Fruit fly (Drosophila melanogaster) whole organism, embryonic: ENCODE data around the gene CG5139.

Source experiments
- Blimp-1 ChIP-seq: fragments of 200-800 bp; sonication (Bioruptor generic); optimal IDR thresholded peaks from 3 replicates; lab custom pipeline; 2018; ENCODE audit warnings: missing biosample characterization, missing genetic modification characterization, mild to moderate bottlenecking, moderate library complexity, missing genetic modification reagents
- CG10209 ChIP-seq: fragments of 200-800 bp; sonication (Bioruptor generic); optimal IDR thresholded peaks from 3 replicates; lab custom pipeline; 2017; ENCODE audit warnings: missing biosample characterization, mild to moderate bottlenecking, missing genetic modification characterization, missing genetic modification reagents
- CG11085 ChIP-seq: fragments of 200-800 bp; sonication (Bioruptor generic); IDR thresholded peaks from 2 replicates; pipeline ENCODE4 v1.3.6; 2022; ENCODE audit warnings: missing biosample characterization, missing genetic modification characterization
- CG11723 ChIP-seq: fragments of 200-800 bp; sonication (Bioruptor generic); optimal IDR thresholded peaks from 2 replicates; lab custom pipeline; 2017; ENCODE audit warnings: missing biosample characterization, mild to moderate bottlenecking, missing genetic modification characterization
- CG12071 ChIP-seq: fragments of 200-800 bp; sonication (Bioruptor generic); optimal IDR thresholded peaks from 3 replicates; lab custom pipeline; 2018; ENCODE audit warnings: missing biosample characterization, mild to moderate bottlenecking, missing genetic modification characterization
- CG12155 ChIP-seq: fragments of 200-800 bp; sonication (Bioruptor generic); optimal IDR thresholded peaks from 3 replicates; lab custom pipeline; 2016; ENCODE audit warnings: missing biosample characterization, missing genetic modification characterization
- CG12769 ChIP-seq: fragments of 200-800 bp; sonication (Bioruptor generic); optimal IDR thresholded peaks from 2 replicates; lab custom pipeline; 2019; ENCODE audit warnings: missing biosample characterization, mild to moderate bottlenecking, missing genetic modification characterization, moderate library complexity
- CG12942 ChIP-seq: fragments of 200-800 bp; sonication (Bioruptor generic); optimal IDR thresholded peaks from 3 replicates; lab custom pipeline; 2016; ENCODE audit warnings: missing biosample characterization, missing genetic modification characterization
- CG17359 ChIP-seq: fragments of 200-800 bp; sonication (Bioruptor generic); optimal IDR thresholded peaks from 3 replicates; lab custom pipeline; 2018; ENCODE audit warnings: missing biosample characterization, mild to moderate bottlenecking, missing genetic modification characterization, moderate library complexity
- CG31224 ChIP-seq: fragments of 200-800 bp; sonication (Bioruptor generic); IDR thresholded peaks from 2 replicates; pipeline ENCODE4 v1.3.6; 2022; ENCODE audit warnings: missing biosample characterization, missing genetic modification characterization
- CG3163 ChIP-seq: fragments of 200-800 bp; sonication (Bioruptor generic); optimal IDR thresholded peaks from 3 replicates; lab custom pipeline; 2016; ENCODE audit warnings: missing biosample characterization, missing genetic modification characterization
- CG33557 ChIP-seq: fragments of 200-800 bp; sonication (Bioruptor generic); optimal IDR thresholded peaks from 2 replicates; lab custom pipeline; 2019; ENCODE audit warnings: missing biosample characterization, mild to moderate bottlenecking, missing genetic modification characterization, moderate library complexity
- CG3847 ChIP-seq: fragments of 200-800 bp; sonication (Bioruptor generic); IDR thresholded peaks from 2 replicates; pipeline ENCODE4 v1.3.6; 2022; ENCODE audit warnings: missing biosample characterization, missing genetic modification characterization
- CG3995 ChIP-seq: fragments of 200-800 bp; sonication (Bioruptor generic); optimal IDR thresholded peaks from 3 replicates; lab custom pipeline; 2016; ENCODE audit warnings: missing biosample characterization, missing genetic modification characterization
- CG4424 ChIP-seq: fragments of 200-800 bp; sonication (Bioruptor generic); optimal IDR thresholded peaks from 3 replicates; lab custom pipeline; 2016; ENCODE audit warnings: missing biosample characterization, missing genetic modification characterization
- CG5245 ChIP-seq: fragments of 200-800 bp; sonication (Bioruptor generic); optimal IDR thresholded peaks from 3 replicates; lab custom pipeline; 2016; ENCODE audit warnings: missing biosample characterization, missing genetic modification characterization
- CG8924 ChIP-seq: fragments of 200-800 bp; optimal IDR thresholded peaks from 3 replicates; lab custom pipeline; 2019; ENCODE audit warnings: missing biosample characterization, mild to moderate bottlenecking, missing genetic modification characterization, moderate library complexity
- CG9437 ChIP-seq: fragments of 200-800 bp; sonication (Bioruptor generic); optimal IDR thresholded peaks from 2 replicates; lab custom pipeline; 2018; ENCODE audit warnings: missing biosample characterization, mild to moderate bottlenecking, missing genetic modification characterization
- CHES-1-like ChIP-seq: fragments of 200-800 bp; sonication (Bioruptor generic); optimal IDR thresholded peaks from 2 replicates; lab custom pipeline; 2016; ENCODE audit warnings: missing biosample characterization, missing genetic modification characterization
- Chrac-16 ChIP-seq: fragments of 200-800 bp; sonication (Bioruptor generic); optimal IDR thresholded peaks from 3 replicates; lab custom pipeline; 2016; ENCODE audit warnings: missing biosample characterization, missing genetic modification characterization
- Dbx ChIP-seq: fragments of 200-800 bp; sonication (Bioruptor generic); IDR thresholded peaks from 3 replicates; pipeline ENCODE4 v1.3.6; 2022; ENCODE audit warnings: missing biosample characterization, missing genetic modification characterization
- Elba2 ChIP-seq: fragments of 200-800 bp; sonication (Bioruptor generic); optimal IDR thresholded peaks from 3 replicates; lab custom pipeline; 2016; ENCODE audit warnings: missing biosample characterization, missing genetic modification characterization
- Gug ChIP-seq: fragments of 200-800 bp; sonication (Bioruptor generic); IDR thresholded peaks from 4 replicates; pipeline ENCODE4 v1.3.6; 2022; ENCODE audit warnings: missing biosample characterization, missing genetic modification characterization
- HLH3B ChIP-seq: fragments of 200-800 bp; sonication (Bioruptor generic); IDR thresholded peaks from 2 replicates; pipeline ENCODE4 v1.3.6; 2022; ENCODE audit warnings: missing biosample characterization, missing genetic modification characterization
- Lim3 ChIP-seq: fragments of 200-800 bp; sonication (Bioruptor generic); IDR thresholded peaks from 2 replicates; pipeline ENCODE4 v1.3.6; 2022; ENCODE audit warnings: missing biosample characterization, missing genetic modification characterization
- Nf-YA ChIP-seq: fragments of 200-800 bp; sonication (Bioruptor generic); IDR thresholded peaks from 2 replicates; pipeline ENCODE4 v1.3.6; 2022; ENCODE audit warnings: missing biosample characterization, missing genetic modification characterization
- NfI ChIP-seq: fragments of 200-800 bp; sonication (Bioruptor generic); optimal IDR thresholded peaks from 3 replicates; lab custom pipeline; 2018; ENCODE audit warnings: missing biosample characterization, mild to moderate bottlenecking, missing genetic modification characterization, moderate library complexity
- Rx ChIP-seq: fragments of 200-800 bp; sonication (Bioruptor generic); IDR thresholded peaks from 2 replicates; pipeline ENCODE4 v1.3.6; 2022; ENCODE audit warnings: missing biosample characterization, missing genetic modification characterization
- Spps ChIP-seq: fragments of 200-800 bp; sonication (Bioruptor generic); optimal IDR thresholded peaks from 2 replicates; lab custom pipeline; 2018; ENCODE audit warnings: missing biosample characterization, mild to moderate bottlenecking, missing genetic modification characterization
- ara ChIP-seq: fragments of 200-800 bp; sonication (Bioruptor generic); IDR thresholded peaks from 2 replicates; pipeline ENCODE4 v1.3.6; 2022; ENCODE audit warnings: missing biosample characterization, missing genetic modification characterization
- chinmo ChIP-seq: fragments of 200-800 bp; sonication (Bioruptor generic); IDR thresholded peaks from 4 replicates; pipeline ENCODE4 v1.3.6; 2022; ENCODE audit warnings: missing biosample characterization, missing genetic modification characterization; ENCODE audit not compliant: partially characterized antibody
- croc ChIP-seq: fragments of 200-800 bp; sonication (Bioruptor generic); conservative IDR thresholded peaks from 3 replicates; pipeline ENCODE4 v1.3.6; 2022; ENCODE audit warnings: missing biosample characterization, missing genetic modification characterization
- crol ChIP-seq: fragments of 200-800 bp; sonication (Bioruptor generic); IDR thresholded peaks from 2 replicates; pipeline ENCODE4 v1.3.6; 2022; ENCODE audit warnings: missing biosample characterization, missing genetic modification characterization
- dpn ChIP-seq, 2 experiments: fragments of 200-800 bp; sonication (Bioruptor generic); optimal IDR thresholded peaks; 3 replicates each; lab custom pipeline; 2016; ENCODE audit warnings: missing biosample characterization in 2 of 2, missing genetic modification characterization in 2 of 2
- ftz-f1 ChIP-seq: fragments of 200-800 bp; sonication (Bioruptor generic); optimal IDR thresholded peaks from 2 replicates; lab custom pipeline; 2016; ENCODE audit warnings: missing biosample characterization, missing genetic modification characterization
- gro ChIP-seq: fragments of 200-800 bp; sonication (Bioruptor generic); optimal IDR thresholded peaks from 2 replicates; lab custom pipeline; 2016; ENCODE audit warnings: missing biosample characterization, missing genetic modification characterization
- lmd ChIP-seq: fragments of 200-800 bp; sonication (Bioruptor generic); IDR thresholded peaks from 2 replicates; pipeline ENCODE4 v1.3.6; 2022; ENCODE audit warnings: missing biosample characterization, missing genetic modification characterization
- lola ChIP-seq, 3 experiments: fragments of >200 bp in 2 of 3; fragments of 200-800 bp in 1 of 3; sonication (Bioruptor generic) in 1 of 3; optimal IDR thresholded peaks; 2 replicates each; lab custom pipeline; 2017 to 2019; ENCODE audit warnings: missing biosample characterization in 3 of 3, missing genetic modification characterization in 3 of 3, mild to moderate bottlenecking in 1 of 3, moderate library complexity in 1 of 3
- luna ChIP-seq: fragments of 200-800 bp; sonication (Bioruptor generic); optimal IDR thresholded peaks from 2 replicates; lab custom pipeline; 2016; ENCODE audit warnings: missing biosample characterization, missing genetic modification characterization
- mld ChIP-seq: fragments of 200-800 bp; sonication (Bioruptor generic); IDR thresholded peaks from 3 replicates; pipeline ENCODE4 v1.3.6; 2022; ENCODE audit warnings: missing biosample characterization, missing genetic modification characterization; ENCODE audit not compliant: partially characterized antibody
- pb ChIP-seq: fragments of 200-800 bp; sonication (Bioruptor generic); optimal IDR thresholded peaks from 3 replicates; lab custom pipeline; 2016; ENCODE audit warnings: missing biosample characterization, missing genetic modification characterization
- phol ChIP-seq: fragments of 200-800 bp; sonication (Bioruptor generic); optimal IDR thresholded peaks from 3 replicates; lab custom pipeline; 2018; ENCODE audit warnings: missing biosample characterization, mild to moderate bottlenecking, missing genetic modification characterization, moderate library complexity
- rib ChIP-seq: fragments of 200-800 bp; sonication (Bioruptor generic); IDR thresholded peaks from 2 replicates; pipeline ENCODE4 v1.3.6; 2022; ENCODE audit warnings: missing biosample characterization, missing genetic modification characterization
- shn ChIP-seq: fragments of 200-800 bp; sonication (Bioruptor generic); optimal IDR thresholded peaks from 3 replicates; lab custom pipeline; 2016; ENCODE audit warnings: missing biosample characterization, missing genetic modification characterization
- slbo ChIP-seq: fragments of 200-800 bp; sonication (Bioruptor generic); IDR thresholded peaks from 2 replicates; pipeline ENCODE4 v1.3.6; 2022; ENCODE audit warnings: missing biosample characterization, missing genetic modification characterization
- tin ChIP-seq: fragments of 200-800 bp; sonication (Bioruptor generic); optimal IDR thresholded peaks from 3 replicates; lab custom pipeline; 2016; ENCODE audit warnings: missing biosample characterization, missing genetic modification characterization
- tx ChIP-seq: fragments of 200-800 bp; sonication (Bioruptor generic); optimal IDR thresholded peaks from 2 replicates; lab custom pipeline; 2016; ENCODE audit warnings: missing biosample characterization, missing genetic modification characterization
- zen ChIP-seq: fragments of 200-800 bp; sonication (Bioruptor generic); optimal IDR thresholded peaks from 3 replicates; lab custom pipeline; 2018; ENCODE audit warnings: missing biosample characterization, mild to moderate bottlenecking, missing genetic modification characterization, moderate library complexity
- zfh1 ChIP-seq: fragments of 200-800 bp; sonication (Bioruptor generic); IDR thresholded peaks from 3 replicates; pipeline ENCODE4 v1.3.6; 2022; ENCODE audit warnings: missing biosample characterization, missing genetic modification characterization

The CG5139 gene

DNA sequence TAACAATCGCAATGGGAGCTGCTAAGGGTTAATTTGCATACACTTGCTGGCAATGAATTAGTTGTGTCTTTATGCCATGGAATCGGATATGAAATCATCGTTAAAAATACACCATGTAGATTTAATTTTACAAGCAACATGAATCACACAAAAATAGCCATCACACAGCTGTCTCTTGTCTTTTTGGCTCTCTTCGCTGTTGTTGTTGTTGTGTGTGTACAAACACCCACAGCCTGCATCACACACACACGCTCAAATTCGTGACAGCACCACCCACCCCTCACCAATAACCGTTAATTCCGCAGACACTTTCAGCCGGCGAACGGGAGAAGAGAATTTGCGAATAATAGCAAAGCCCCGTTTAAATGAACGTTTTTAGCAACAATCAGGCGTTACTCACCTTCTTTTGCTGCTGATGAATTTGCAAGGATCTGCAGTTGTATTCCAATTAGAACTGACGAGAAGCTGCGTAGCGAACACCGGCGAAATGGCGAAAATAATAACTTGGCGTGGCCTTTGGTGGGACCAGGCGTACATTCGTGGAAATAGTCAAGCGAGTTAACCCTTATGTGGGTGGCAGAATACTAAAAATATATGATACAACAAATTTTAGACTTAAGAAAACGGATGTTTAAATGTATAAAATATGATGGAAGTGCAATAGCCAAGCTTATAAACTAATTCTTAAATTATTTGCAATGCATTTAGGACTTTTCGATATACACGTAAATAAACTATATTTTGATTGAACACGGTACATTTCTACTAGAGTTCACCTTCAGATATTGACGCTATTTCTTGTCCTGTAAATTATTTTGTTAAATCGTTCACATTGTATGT is 41.2 kb downstream of the CG5139 start, which contains the start of gene capt (continued):
- TF ChIP-seq lola (GFP tag; optimal IDR thresholded peaks at IDR 0.05; lab: Kevin White, UChicago) (peak in 1 of 3 experiments; percentile 48), shn (no peak), dpn (GFP tag; optimal IDR thresholded peaks at IDR 0.05; lab: Kevin White, UChicago) (peak; percentile 24 to 28), Blimp-1 (GFP tag; lab: Kevin White, UChicago) (no peak), CG9437 (GFP tag; lab: Kevin White, UChicago) (peak; percentile 44), phol (tag; lab: Kevin White, UChicago) (peak; percentile 23), tin (GFP tag; lab: Kevin White, UChicago) (no peak), chinmo (GFP tag; lab: Robert Waterston, UW) (peak; percentile 82; the same call in 1 of the 4 replicates), zen (peak; percentile 17), crol (peak; percentile 90), tx (no peak), Spps (tag; lab: Kevin White, UChicago) (no peak), CG10209 (peak; percentile 7), CG3995 (GFP tag; lab: Kevin White, UChicago) (peak; percentile 8), Nf-YA (GFP tag; lab: Robert Waterston, UW) (no peak), mld (no peak), CG12071 (GFP tag; lab: Kevin White, UChicago) (no peak), croc (GFP tag; lab: Robert Waterston, UW) (no peak), pb (no peak), CG11723 (GFP tag; lab: Kevin White, UChicago) (peak; percentile 26), lmd (GFP tag; lab: Robert Waterston, UW) (no peak), HLH3B (GFP tag; lab: Robert Waterston, UW) (peak; percentile 23; the same call in 1 of the 2 replicates), CHES-1-like (no peak), NfI (no peak), CG8924 (tag; lab: Kevin White, UChicago) (peak; percentile 35), Dbx (GFP tag; lab: Robert Waterston, UW) (peak; percentile 21; the same call in 1 of the 3 replicates), CG33557 (GFP tag; lab: Kevin White, UChicago) (no peak), CG4424 (peak; percentile 21), CG3847 (GFP tag; lab: Robert Waterston, UW) (0 out of 2 replicates have a peak, but pooled peaks have one; percentile 11), rib (peak; percentile 88), zfh1 (GFP tag; lab: Robert Waterston, UW) (0 out of 3 replicates have a peak, but pooled peaks have one; percentile 30), slbo (GFP tag; lab: Robert Waterston, UW) (peak; percentile 68), Lim3 (GFP tag; lab: Robert Waterston, UW) (no peak), Gug (0 out of 4 replicates have a peak, but pooled peaks have one; percentile 16), Chrac-16 (peak; percentile 39), CG5245 (GFP tag; lab: Kevin White, UChicago) (no peak), Rx (GFP tag; lab: Robert Waterston, UW) (peak; percentile 25; the same call in 1 of the 2 replicates), CG31224 (GFP tag; lab: Robert Waterston, UW) (no peak), CG12155 (peak; percentile 72), CG12942 (GFP tag; lab: Kevin White, UChicago) (no peak), CG3163 (GFP tag; lab: Kevin White, UChicago) (no peak), CG11085 (no peak), luna (GFP tag; lab: Kevin White, UChicago) (no peak), CG17359 (tag; lab: Kevin White, UChicago) (no peak), ftz-f1 (GFP tag; lab: Kevin White, UChicago) (no peak), CG12769 (tag; lab: Kevin White, UChicago) (no peak), gro (GFP tag; lab: Kevin White, UChicago) (peak; percentile 3), ara (GFP tag; lab: Robert Waterston, UW) (no peak), Elba2 (peak; percentile 79)
